Worm (Caenorhabditis elegans) whole organism, L4/young adult: ENCODE results near the gene snb-6.

Experiments
- W03F9.2 ChIP-seq: fragments of 150-350 bp; optimal IDR thresholded peaks from 2 replicates; lab custom pipeline; 2014; ENCODE audit warnings: missing biosample characterization, missing genetic modification characterization
- dao-5 ChIP-seq: sonication (generic microtip); optimal IDR thresholded peaks from 2 replicates; lab custom pipeline; 2016; ENCODE audit warnings: missing genotype, missing genetic modification characterization, moderate library complexity, missing compliant biosample characterization
- him-1 ChIP-seq: sonication (generic microtip); optimal IDR thresholded peaks from 2 replicates; lab custom pipeline; 2016; ENCODE audit warnings: missing genotype, missing genetic modification reagents, missing genetic modification characterization, missing compliant biosample characterization

- TF ChIP-seq dao-5 (tag; lab: Kevin White, UChicago) (no peak), him-1 (tag; lab: Kevin White, UChicago) (no peak), W03F9.2 (tag; lab: Kevin White, UChicago) (no peak)
Observed at ce11 chrII:8822711-8823110, 36.8 kb downstream of the snb-6 start.
